Worm (Caenorhabditis elegans) whole organism, early embryonic: Measurements from ENCODE around the gene Y62H9A.11.
A peak's percentile ranks its signal among the peaks of the same experiment; 100 is the strongest.

Experiments used
- B0310.2 ChIP-seq: sonication (generic microtip); optimal IDR thresholded peaks from 2 replicates; lab custom pipeline; 2016; ENCODE audit warnings: mild to moderate bottlenecking, missing genetic modification characterization, missing compliant biosample characterization
- F13C5.2 ChIP-seq: sonication (generic microtip); optimal IDR thresholded peaks from 2 replicates; lab custom pipeline; 2017; ENCODE audit warnings: mild to moderate bottlenecking, missing genetic modification characterization, inconsistent platforms, missing compliant biosample characterization
- aly-1 ChIP-seq: sonication (generic microtip); optimal IDR thresholded peaks from 2 replicates; lab custom pipeline; 2016; ENCODE audit warnings: missing genetic modification characterization, missing compliant biosample characterization
- ama-1 ChIP-seq: fragments of 150-350 bp; optimal IDR thresholded peaks from 2 replicates; lab custom pipeline; 2014
- ceh-36 ChIP-seq: sonication (generic microtip); optimal IDR thresholded peaks from 2 replicates; lab custom pipeline; 2016; ENCODE audit warnings: missing genetic modification characterization, inconsistent platforms, missing compliant biosample characterization
- flt-1 ChIP-seq: fragments of 200-800 bp; sonication (Bioruptor generic); IDR thresholded peaks from 2 replicates; pipeline ENCODE4 v1.3.6; 2022; ENCODE audit warnings: missing genetic modification characterization, missing compliant biosample characterization
- hmbx-1 ChIP-seq: sonication (generic microtip); optimal IDR thresholded peaks from 2 replicates; lab custom pipeline; 2016; ENCODE audit warnings: mild to moderate bottlenecking, missing genetic modification characterization, missing compliant biosample characterization
- hmg-4 ChIP-seq: fragments of 200-800 bp; sonication (Bioruptor generic); optimal IDR thresholded peaks from 2 replicates; lab custom pipeline; 2018; ENCODE audit warnings: mild to moderate bottlenecking, missing genetic modification characterization, missing compliant biosample characterization
- hnd-1 ChIP-seq: sonication (generic microtip); optimal IDR thresholded peaks from 2 replicates; lab custom pipeline; 2016; ENCODE audit warnings: missing genetic modification characterization, missing compliant biosample characterization
- pes-1 ChIP-seq: fragments of 200-800 bp; sonication (Bioruptor generic); IDR thresholded peaks from 2 replicates; pipeline ENCODE4 v1.3.6; 2022; ENCODE audit warnings: missing genetic modification reagents, missing genetic modification characterization, missing compliant biosample characterization
- scrt-1 ChIP-seq: fragments of 200-800 bp; sonication (Bioruptor generic); IDR thresholded peaks from 2 replicates; pipeline ENCODE4 v1.3.6; 2022; ENCODE audit warnings: missing genetic modification characterization, missing compliant biosample characterization
- tbx-11 ChIP-seq: fragments of 200-800 bp; sonication (Bioruptor generic); IDR thresholded peaks from 2 replicates; pipeline ENCODE4 v1.3.6; 2022; ENCODE audit warnings: missing genetic modification characterization, missing compliant biosample characterization

DNA sequence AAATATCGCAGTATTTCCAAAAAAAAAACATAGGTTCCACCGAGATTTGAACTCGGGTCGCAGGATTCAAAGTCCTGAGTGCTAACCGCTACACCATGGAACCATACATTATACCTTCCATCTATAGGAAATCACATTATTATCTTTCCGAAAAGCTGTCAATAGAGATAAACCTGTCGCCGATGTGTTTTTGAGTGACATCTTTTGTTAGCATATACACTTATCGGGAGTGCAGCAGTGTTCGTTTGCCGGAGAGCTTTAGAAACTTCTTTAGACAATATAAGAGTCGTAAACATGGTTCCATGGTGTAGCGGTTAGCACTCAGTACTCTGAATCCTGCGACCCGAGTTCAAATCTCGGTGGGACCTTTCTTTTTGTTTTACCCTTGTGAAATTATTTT lies 35.0 kb downstream of the Y62H9A.11 start:
- no peak for TF ChIP-seq flt-1 (GFP tag; lab: Robert Waterston, UW)
- no peak for TF ChIP-seq aly-1 (tag; lab: Kevin White, UChicago)
- no peak for TF ChIP-seq ama-1 (lab: Kevin White, UChicago)
- TF ChIP-seq F13C5.2 = no peak
- no peak for TF ChIP-seq pes-1 (GFP tag; lab: Robert Waterston, UW)
- 0 out of 2 replicates have a peak, but pooled peaks have one; percentile 16 for TF ChIP-seq scrt-1
- no peak for TF ChIP-seq tbx-11 (GFP tag; lab: Robert Waterston, UW)
- TF ChIP-seq hmg-4 = no peak
- no peak for TF ChIP-seq ceh-36
- no peak for TF ChIP-seq hnd-1
- TF ChIP-seq B0310.2 (tag; lab: Kevin White, UChicago) = no peak
- TF ChIP-seq hmbx-1 = no peak
